Fruit fly (Drosophila melanogaster) whole organism, prepupa: Measurements from ENCODE around the gene Piezo.

Experiments
- CG10669 ChIP-seq: fragments of 200-800 bp; sonication (Bioruptor generic); optimal IDR thresholded peaks from 3 replicates; lab custom pipeline; 2018; ENCODE audit warnings: missing biosample characterization, mild to moderate bottlenecking, missing genetic modification characterization, moderate library complexity
- CG15336 ChIP-seq: fragments of 200-800 bp; sonication (Bioruptor generic); IDR thresholded peaks from 2 replicates; pipeline ENCODE4 v1.3.6; 2022; ENCODE audit warnings: missing biosample characterization, missing genetic modification characterization
- CG1621 ChIP-seq: fragments of 200-800 bp; sonication (Bioruptor generic); optimal IDR thresholded peaks from 3 replicates; lab custom pipeline; 2018; ENCODE audit warnings: missing biosample characterization, mild to moderate bottlenecking, missing genetic modification characterization
- CG9139 ChIP-seq: fragments of 200-800 bp; sonication (Bioruptor generic); optimal IDR thresholded peaks from 3 replicates; lab custom pipeline; 2017; ENCODE audit warnings: missing biosample characterization, mild to moderate bottlenecking, missing genetic modification characterization
- Ets21C ChIP-seq: fragments of 200-800 bp; sonication (Bioruptor generic); optimal IDR thresholded peaks from 3 replicates; lab custom pipeline; 2016; ENCODE audit warnings: missing biosample characterization, missing genetic modification characterization
- Hr38 ChIP-seq: sonication (Bioruptor generic); optimal IDR thresholded peaks from 2 replicates; lab custom pipeline; 2016; ENCODE audit warnings: missing biosample characterization, missing genetic modification characterization
- Hr39 ChIP-seq: fragments of 200-800 bp; sonication (Bioruptor generic); optimal IDR thresholded peaks from 2 replicates; lab custom pipeline; 2016; ENCODE audit warnings: missing biosample characterization, missing genetic modification characterization
- Met ChIP-seq: fragments of 200-800 bp; sonication (Bioruptor generic); optimal IDR thresholded peaks from 3 replicates; lab custom pipeline; 2016; ENCODE audit warnings: missing biosample characterization, missing genetic modification characterization
- Smox ChIP-seq: fragments of 200-800 bp; sonication (Bioruptor generic); optimal IDR thresholded peaks from 3 replicates; lab custom pipeline; 2016; ENCODE audit warnings: missing biosample characterization, missing genetic modification characterization
- fkh ChIP-seq: fragments of 200-800 bp; sonication (Bioruptor generic); optimal IDR thresholded peaks from 3 replicates; lab custom pipeline; 2017; ENCODE audit warnings: missing biosample characterization, mild to moderate bottlenecking, missing genetic modification characterization, moderate library complexity
- net ChIP-seq: fragments of 200-800 bp; sonication (Bioruptor generic); optimal IDR thresholded peaks from 3 replicates; lab custom pipeline; 2016; ENCODE audit warnings: missing biosample characterization, missing genetic modification characterization
- pdm3 ChIP-seq: fragments of 200-800 bp; sonication (Bioruptor generic); optimal IDR thresholded peaks from 3 replicates; lab custom pipeline; 2016; ENCODE audit warnings: missing biosample characterization, missing genetic modification characterization
- svp ChIP-seq: fragments of 200-800 bp; sonication (Bioruptor generic); peaks from one replicate; lab custom pipeline; 2016; ENCODE audit warnings: missing biosample characterization, missing genetic modification characterization

DNA sequence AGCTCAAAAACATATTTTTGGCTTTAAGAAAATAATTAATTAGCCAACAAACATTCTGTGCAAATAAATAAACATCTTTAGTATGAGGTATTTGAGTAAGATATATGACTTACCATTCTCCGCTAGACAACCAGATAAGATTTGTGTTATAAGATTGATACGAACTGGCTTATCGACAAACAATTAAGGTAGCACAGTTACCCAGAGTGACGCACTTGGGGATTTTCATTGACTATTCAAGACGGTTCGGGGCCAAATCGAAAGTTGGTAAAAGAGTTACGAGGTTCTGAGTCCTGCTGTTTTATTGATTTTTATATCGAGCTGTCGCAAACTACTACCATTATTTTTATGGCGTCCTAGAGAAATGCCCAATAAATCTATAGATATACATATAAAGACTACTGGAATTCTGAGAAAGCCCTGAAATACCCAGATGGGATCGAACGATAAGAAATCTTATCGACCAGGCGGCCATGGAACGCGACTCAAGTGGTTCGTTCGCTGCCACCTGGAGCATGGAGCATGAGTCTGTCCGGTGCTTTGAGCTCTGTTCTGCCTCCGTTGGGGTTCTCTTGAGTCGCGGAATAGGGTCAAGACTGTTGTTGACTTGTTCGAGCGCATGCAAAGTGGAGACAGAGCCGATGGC is 32.8 kb upstream of the Piezo start:
- TF ChIP-seq Hr39 (GFP tag; lab: Kevin White, UChicago) (no peak), Smox (GFP tag; lab: Kevin White, UChicago) (no peak), svp (no peak), Hr38 (GFP tag; lab: Kevin White, UChicago) (no peak), CG1621 (no peak), CG10669 (no peak), Ets21C (GFP tag; lab: Kevin White, UChicago) (no peak), pdm3 (GFP tag; lab: Kevin White, UChicago) (no peak), CG15336 (no peak), CG9139 (GFP tag; lab: Kevin White, UChicago) (no peak), fkh (GFP tag; lab: Kevin White, UChicago) (no peak), net (GFP tag; lab: Kevin White, UChicago) (no peak), Met (GFP tag; lab: Kevin White, UChicago) (no peak)
